Fruit fly (Drosophila melanogaster) whole organism, prepupa: ENCODE data around the gene CG42685.
"Not testable (repeated sequence)": the region's sequence is repeated elsewhere in the genome, so short reads cannot be mapped to it uniquely, and the experiment has no call there.

Source experiments
- CG16779 ChIP-seq: fragments of 200-800 bp; sonication (Bioruptor generic); optimal IDR thresholded peaks from 3 replicates; lab custom pipeline; 2017; ENCODE audit warnings: missing biosample characterization, mild to moderate bottlenecking, missing genetic modification characterization
- Gug ChIP-seq: fragments of 200-800 bp; sonication (Bioruptor generic); IDR thresholded peaks from 2 replicates; pipeline ENCODE4 v1.3.6; 2022; ENCODE audit warnings: missing biosample characterization, missing genetic modification characterization
- Met ChIP-seq: fragments of 200-800 bp; sonication (Bioruptor generic); optimal IDR thresholded peaks from 3 replicates; lab custom pipeline; 2016; ENCODE audit warnings: missing biosample characterization, missing genetic modification characterization
- spab ChIP-seq: fragments of 200-800 bp; sonication (Bioruptor generic); optimal IDR thresholded peaks from 2 replicates; lab custom pipeline; 2017; ENCODE audit warnings: missing biosample characterization, mild to moderate bottlenecking, missing genetic modification characterization, missing genetic modification reagents

DNA sequence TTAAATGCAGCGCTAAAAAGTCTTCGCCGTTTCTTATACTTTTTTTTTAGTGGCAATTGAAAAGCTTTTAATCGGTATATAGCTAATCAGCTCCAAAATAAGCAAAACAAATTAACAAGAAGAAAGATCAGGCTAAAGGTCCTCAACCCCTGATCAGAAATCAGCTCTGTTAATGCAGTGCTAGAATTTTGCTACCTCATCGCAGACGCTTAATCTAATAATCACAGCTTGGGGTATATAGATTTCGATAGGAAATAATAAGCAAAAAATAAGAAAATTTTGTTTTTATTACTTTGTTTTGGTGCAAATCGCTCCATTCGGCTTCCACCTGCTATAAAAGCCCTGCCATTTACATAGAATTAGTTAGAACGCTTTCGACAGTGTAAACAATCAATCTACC is 12.9 kb upstream of the CG42685 start, which contains the start of gene CG34166:
- TF ChIP-seq Met (GFP tag; lab: Kevin White, UChicago); CG16779 (tag; lab: Kevin White, UChicago); Gug (GFP tag; lab: Robert Waterston, UW); spab (GFP tag; lab: Kevin White, UChicago): not testable (repeated sequence)
